Worm (Caenorhabditis elegans): ENCODE results near the gene fbxa-143.

DNA sequence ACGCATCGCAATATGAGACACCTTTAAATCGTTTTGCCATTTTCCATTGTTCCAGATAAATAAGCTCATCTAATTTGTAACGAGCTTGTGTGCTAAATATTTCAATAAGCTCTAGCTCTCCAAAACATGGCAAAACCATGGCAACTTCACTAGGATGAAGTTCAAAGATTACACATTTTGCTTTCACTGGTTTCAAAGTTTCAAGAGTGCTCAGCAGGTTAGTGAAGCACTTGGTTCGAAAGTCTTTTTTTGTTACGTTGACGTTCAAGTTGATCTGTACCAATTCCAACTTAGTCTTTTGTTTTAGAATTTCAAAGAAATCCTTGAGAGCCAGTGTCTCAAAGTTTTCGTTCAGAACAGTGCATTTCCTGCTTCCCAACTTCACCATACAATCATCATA lies 15.1 kb upstream of the fbxa-143 start, which contains the start of gene fbxa-18:
- TF ChIP-seq him-1 (tag; optimal IDR thresholded peaks at IDR 0.05) (no peak), W03F9.2 (tag; optimal IDR thresholded peaks at IDR 0.05) (no peak), dao-5 (tag; optimal IDR thresholded peaks at IDR 0.05) (no peak)
